Worm (Caenorhabditis elegans): ENCODE results near the gene sri-45.
"Not testable (repeated sequence)": the region's sequence is repeated elsewhere in the genome, so short reads cannot be mapped to it uniquely, and the experiment has no call there.

The sri-45 gene

ce11 chrII:621141-621540 is 40.5 kb downstream of the sri-45 start:
- TF ChIP-seq mep-1 (tag; optimal IDR thresholded peaks at IDR 0.05) (no peak), unc-62 (GFP tag; optimal IDR thresholded peaks at IDR 0.05) (no peak), nhr-237 (tag; optimal IDR thresholded peaks at IDR 0.05) (no peak), snpc-4 (tag; optimal IDR thresholded peaks at IDR 0.05) (no peak), sem-2 (GFP tag; optimal IDR thresholded peaks at IDR 0.05) (no peak), unc-120 (tag; optimal IDR thresholded peaks at IDR 0.05; ENCODE audit: poor library complexity, severe bottlenecking) (no peak), zip-8 (tag; optimal IDR thresholded peaks at IDR 0.05) (no peak), unc-39 (tag; optimal IDR thresholded peaks at IDR 0.05) (no peak), tbx-8 (GFP tag; optimal IDR thresholded peaks at IDR 0.05) (no peak), ham-2 (GFP tag; optimal IDR thresholded peaks at IDR 0.05) (no peak), mab-5 (tag; optimal IDR thresholded peaks at IDR 0.05) (no peak), nhr-28 (tag; optimal IDR thresholded peaks at IDR 0.05) (no peak)

- TF ChIP-seq mls-2 (tag; optimal IDR thresholded peaks at IDR 0.05) (no peak), drap-1 (GFP tag; optimal IDR thresholded peaks at IDR 0.05) (no peak), nhr-76 (tag; optimal IDR thresholded peaks at IDR 0.05) (no peak), ces-1 (GFP tag; optimal IDR thresholded peaks at IDR 0.05) (no peak), ceh-43 (GFP tag; optimal IDR thresholded peaks at IDR 0.05) (no peak), tbx-8 (GFP tag; optimal IDR thresholded peaks at IDR 0.05) (no peak), unc-62 (GFP tag; optimal IDR thresholded peaks at IDR 0.05) (no peak), nhr-2 (tag; optimal IDR thresholded peaks at IDR 0.05) (no peak), hlh-1 (tag; optimal IDR thresholded peaks at IDR 0.05) (no peak), unc-39 (tag; optimal IDR thresholded peaks at IDR 0.05) (no peak), cnd-1 (tag; optimal IDR thresholded peaks at IDR 0.05) (no peak), elt-3 (tag; optimal IDR thresholded peaks at IDR 0.05) (no peak), ceh-83 (GFP tag; optimal IDR thresholded peaks at IDR 0.05) (no peak), nhr-12 (tag; optimal IDR thresholded peaks at IDR 0.05) (no peak), sptf-1 (tag; optimal IDR thresholded peaks at IDR 0.05) (no peak), ham-2 (GFP tag; optimal IDR thresholded peaks at IDR 0.05) (no peak), nhr-28 (tag; optimal IDR thresholded peaks at IDR 0.05) (no peak)
These were observed 46.9 kb downstream of the sri-45 start for ce11 chrII:614701-615100.

ce11 chrII:612361-612760 is 49.2 kb downstream of the sri-45 start, which contains the start of gene clec-118:
Gene clec-118 (minus strand): TSS chrII:612461.
- not testable (repeated sequence) for TF ChIP-seq flh-1 (GFP tag; optimal IDR thresholded peaks at IDR 0.05); cnd-1 (tag; optimal IDR thresholded peaks at IDR 0.05); ceh-43 (GFP tag; optimal IDR thresholded peaks at IDR 0.05)
